Worm (Caenorhabditis elegans): ENCODE measurements around the gene mpz-6.

DNA sequence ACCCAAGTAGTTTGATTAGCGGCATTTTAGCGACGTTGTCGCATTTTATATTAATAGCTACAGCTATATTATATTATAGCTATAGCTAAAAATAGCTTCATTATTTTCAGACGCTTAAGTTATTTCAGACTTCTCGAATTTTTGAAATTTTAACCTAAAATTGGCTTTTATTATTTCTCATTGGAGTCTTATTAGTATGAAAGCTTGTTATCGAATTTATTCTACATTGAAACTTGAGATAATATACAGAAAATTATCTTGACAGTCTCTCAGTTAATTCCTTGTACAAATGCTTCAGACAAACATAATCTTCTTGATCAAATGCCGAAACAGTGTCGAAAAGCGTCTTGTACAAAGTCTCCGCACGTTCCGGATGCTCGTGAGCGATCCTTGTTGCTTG is 27.1 kb downstream of the mpz-6 start, which contains the start of gene srh-48:
- no peak for TF ChIP-seq unc-62 (GFP tag; optimal IDR thresholded peaks at IDR 0.05)
- TF ChIP-seq zag-1 (tag; optimal IDR thresholded peaks at IDR 0.05), result no peak
- no peak for TF ChIP-seq tbx-2 (tag; optimal IDR thresholded peaks at IDR 0.05)
- no peak for TF ChIP-seq nhr-43 (tag; optimal IDR thresholded peaks at IDR 0.05; ENCODE audit: poor library complexity, severe bottlenecking)
- TF ChIP-seq ceh-16 (tag; optimal IDR thresholded peaks at IDR 0.05), result no peak
- TF ChIP-seq mdl-1 (tag; optimal IDR thresholded peaks at IDR 0.05), result no peak
- TF ChIP-seq aly-2 (tag; optimal IDR thresholded peaks at IDR 0.05), result no peak
- no peak for TF ChIP-seq nhr-23 (tag; optimal IDR thresholded peaks at IDR 0.05)
- no peak for TF ChIP-seq egl-27 (tag; optimal IDR thresholded peaks at IDR 0.05)
- no peak for TF ChIP-seq lin-15B (tag; optimal IDR thresholded peaks at IDR 0.05)
- TF ChIP-seq elt-3 (tag; optimal IDR thresholded peaks at IDR 0.05), result no peak

Data from whole organism, L3 larva.